Worm (Caenorhabditis elegans) whole organism, late embryonic: Measurements from ENCODE around the gene bre-3.

Source experiments
- T23F11.4 ChIP-seq: fragments of 200-800 bp; sonication (Bioruptor generic); optimal IDR thresholded peaks from 2 replicates; lab custom pipeline; 2018; ENCODE audit warnings: mild to moderate bottlenecking, missing genetic modification characterization, missing compliant biosample characterization
- ama-1 ChIP-seq: fragments of 150-350 bp; optimal IDR thresholded peaks from 2 replicates; lab custom pipeline; 2014
- ceh-22 ChIP-seq: sonication (generic microtip); optimal IDR thresholded peaks from 2 replicates; lab custom pipeline; 2017; ENCODE audit warnings: missing biosample characterization, missing genetic modification characterization
- fkh-10 ChIP-seq: fragments of 150-350 bp; optimal IDR thresholded peaks from 2 replicates; lab custom pipeline; 2014; ENCODE audit warnings: missing biosample characterization, missing genetic modification reagents, missing genetic modification characterization
- nhr-11 ChIP-seq: fragments of 150-350 bp; optimal IDR thresholded peaks from 2 replicates; lab custom pipeline; 2014; ENCODE audit warnings: missing biosample characterization, missing genetic modification characterization
- pag-3 ChIP-seq: sonication (generic microtip); optimal IDR thresholded peaks from 2 replicates; lab custom pipeline; 2016; ENCODE audit warnings: missing compliant biosample characterization, missing genetic modification characterization, borderline replicate concordance
- tbx-7 ChIP-seq: sonication (generic microtip); optimal IDR thresholded peaks from 2 replicates; lab custom pipeline; 2016; ENCODE audit warnings: missing genotype, missing genetic modification characterization, missing compliant biosample characterization
- unc-42 ChIP-seq: sonication (generic microtip); optimal IDR thresholded peaks from 2 replicates; lab custom pipeline; 2016; ENCODE audit warnings: missing genotype, missing genetic modification characterization, missing compliant biosample characterization

- TF ChIP-seq fkh-10 (GFP tag; lab: Kevin White, UChicago) (no peak), T23F11.4 (GFP tag; lab: Kevin White, UChicago) (no peak), ceh-22 (tag; lab: Kevin White, UChicago) (no peak), pag-3 (tag; lab: Kevin White, UChicago) (no peak), ama-1 (lab: Kevin White, UChicago) (no peak), nhr-11 (tag; lab: Kevin White, UChicago) (no peak), tbx-7 (tag; lab: Kevin White, UChicago) (no peak), unc-42 (tag; lab: Kevin White, UChicago) (no peak)
These were observed 35.4 kb downstream of the bre-3 start, which contains the start of gene F54C8.6 for ce11 chrIII:9449831-9450230.
